Worm (Caenorhabditis elegans): ENCODE data around the gene scav-4.

The scav-4 gene

DNA sequence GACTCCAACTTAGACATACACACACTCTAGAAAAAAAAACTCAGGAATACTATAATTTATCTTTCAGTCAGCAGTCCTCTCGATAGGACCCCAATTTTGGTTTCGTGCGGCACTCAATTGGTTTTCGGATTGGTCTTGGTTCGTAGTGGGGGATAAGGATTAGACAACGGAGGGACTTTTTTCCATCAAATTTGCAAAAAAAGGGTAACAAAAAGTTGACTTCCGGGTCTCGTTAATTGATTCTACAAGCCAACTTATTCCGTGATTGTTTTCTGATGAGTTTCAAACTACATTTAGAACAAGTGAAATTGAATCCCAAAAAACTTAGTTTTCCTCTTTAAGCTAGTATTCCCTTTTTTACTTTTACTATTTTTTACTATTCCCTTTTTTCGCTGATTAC is 52.8 kb downstream of the scav-4 start:
- no peak for TF ChIP-seq ceh-36 (tag; optimal IDR thresholded peaks at IDR 0.05)
- TF ChIP-seq flt-1 (GFP tag; IDR thresholded peaks at IDR 0.05): no peak
- TF ChIP-seq tra-4 (tag; optimal IDR thresholded peaks at IDR 0.05): no peak
- TF ChIP-seq aly-1 (tag; optimal IDR thresholded peaks at IDR 0.05): no peak
- no peak for TF ChIP-seq scrt-1 (GFP tag; IDR thresholded peaks at IDR 0.05)
- no peak for TF ChIP-seq ceh-13 (GFP tag; optimal IDR thresholded peaks at IDR 0.05)
- no peak for TF ChIP-seq pes-1 (GFP tag; IDR thresholded peaks at IDR 0.05)
- TF ChIP-seq hmbx-1 (tag; optimal IDR thresholded peaks at IDR 0.05): no peak
- TF ChIP-seq ama-1 (optimal IDR thresholded peaks at IDR 0.05): no peak
- TF ChIP-seq ets-7 (tag; optimal IDR thresholded peaks at IDR 0.05): no peak
- no peak for TF ChIP-seq hnd-1 (tag; optimal IDR thresholded peaks at IDR 0.05)
- no peak for TF ChIP-seq tbx-37 (GFP tag; conservative IDR thresholded peaks at IDR 0.05)
- TF ChIP-seq hmg-4 (GFP tag; optimal IDR thresholded peaks at IDR 0.05): no peak
- no peak for TF ChIP-seq tbx-11 (GFP tag; IDR thresholded peaks at IDR 0.05)
- TF ChIP-seq B0310.2 (tag; optimal IDR thresholded peaks at IDR 0.05): no peak
- TF ChIP-seq F13C5.2 (tag; optimal IDR thresholded peaks at IDR 0.05): no peak
- TF ChIP-seq sea-1 (GFP tag; conservative IDR thresholded peaks at IDR 0.05): no peak
